Fruit fly (Drosophila melanogaster) whole organism, prepupa: Measurements from ENCODE around the gene Rabex-5.

ENCODE experiments used
- CG10631 ChIP-seq: fragments of 200-800 bp; sonication (Bioruptor generic); optimal IDR thresholded peaks from 2 replicates; lab custom pipeline; 2016; ENCODE audit warnings: missing biosample characterization, missing genetic modification characterization
- CG11294 ChIP-seq: fragments of 200-800 bp; sonication (Bioruptor generic); IDR thresholded peaks from 2 replicates; pipeline ENCODE4 v1.3.6; 2022; ENCODE audit warnings: missing biosample characterization, missing genetic modification characterization
- CG11762 ChIP-seq: fragments of 200-800 bp; sonication (Bioruptor generic); optimal IDR thresholded peaks from 3 replicates; lab custom pipeline; 2016; ENCODE audit warnings: missing biosample characterization, missing genetic modification characterization; ENCODE audit not compliant: insufficient read depth
- CG6808 ChIP-seq: fragments of 200-800 bp; sonication (Bioruptor generic); optimal IDR thresholded peaks from 3 replicates; lab custom pipeline; 2017; ENCODE audit warnings: missing biosample characterization, missing genetic modification characterization, mild to moderate bottlenecking, moderate library complexity, missing genetic modification reagents
- CG6854 ChIP-seq: fragments of 200-800 bp; sonication (Bioruptor generic); optimal IDR thresholded peaks from 2 replicates; lab custom pipeline; 2017; ENCODE audit warnings: missing biosample characterization, mild to moderate bottlenecking, missing genetic modification characterization
- CG8119 ChIP-seq: fragments of 200-800 bp; sonication (Bioruptor generic); IDR thresholded peaks from 3 replicates; pipeline ENCODE4 v1.3.6; 2022; ENCODE audit warnings: missing biosample characterization, missing genetic modification characterization
- Hr38 ChIP-seq: sonication (Bioruptor generic); optimal IDR thresholded peaks from 2 replicates; lab custom pipeline; 2016; ENCODE audit warnings: missing biosample characterization, missing genetic modification characterization
- Hr39 ChIP-seq: fragments of 200-800 bp; sonication (Bioruptor generic); optimal IDR thresholded peaks from 2 replicates; lab custom pipeline; 2016; ENCODE audit warnings: missing biosample characterization, missing genetic modification characterization
- OdsH ChIP-seq: fragments of 200-800 bp; sonication (Bioruptor generic); optimal IDR thresholded peaks from 3 replicates; lab custom pipeline; 2016; ENCODE audit warnings: missing biosample characterization, missing genetic modification characterization
- Sox102F ChIP-seq: fragments of 200-800 bp; sonication (Bioruptor generic); optimal IDR thresholded peaks from 2 replicates; lab custom pipeline; 2016; ENCODE audit warnings: missing biosample characterization, mild to moderate bottlenecking, missing genetic modification characterization
- dsx ChIP-seq: fragments of 200-800 bp; optimal IDR thresholded peaks from 3 replicates; lab custom pipeline; 2019; ENCODE audit warnings: missing biosample characterization, mild to moderate bottlenecking, missing genetic modification characterization, moderate library complexity; ENCODE audit not compliant: poor library complexity, severe bottlenecking
- ss ChIP-seq, 2 experiments: fragments of 200-800 bp; sonication (Bioruptor generic); optimal IDR thresholded peaks; 2 replicates in 1 of 2; 3 replicates in 1 of 2; lab custom pipeline; 2017 to 2018; ENCODE audit warnings: mild to moderate bottlenecking in 2 of 2, missing biosample characterization in 2 of 2, missing genetic modification characterization in 2 of 2, moderate library complexity in 1 of 2

dm6 chr3L:1302950-1303352, 7.2 kb downstream of the Rabex-5 start:
- TF ChIP-seq dsx (GFP tag; lab: Kevin White, UChicago) (no peak), CG11294 (GFP tag; lab: Robert Waterston, UW) (no peak), Hr38 (no peak), CG11762 (GFP tag; lab: Kevin White, UChicago) (no peak), Sox102F (no peak), CG6854 (GFP tag; lab: Kevin White, UChicago) (no peak), CG6808 (no peak), OdsH (GFP tag; lab: Kevin White, UChicago) (no peak), Hr39 (GFP tag; lab: Kevin White, UChicago) (no peak), CG10631 (no peak), ss (GFP tag; optimal IDR thresholded peaks at IDR 0.05; lab: Kevin White, UChicago) (no peak), CG8119 (no peak)
